Fruit fly (Drosophila melanogaster) ovary, adult (tissue): Measurements from ENCODE around the gene fon.

Experiments used
- CG17801 ChIP-seq: fragments of 200-800 bp; optimal IDR thresholded peaks from 2 replicates; lab custom pipeline; 2019; ENCODE audit warnings: missing biosample characterization, mild to moderate bottlenecking, missing genetic modification characterization, moderate library complexity; ENCODE audit not compliant: partially characterized antibody

Gene fon

DNA sequence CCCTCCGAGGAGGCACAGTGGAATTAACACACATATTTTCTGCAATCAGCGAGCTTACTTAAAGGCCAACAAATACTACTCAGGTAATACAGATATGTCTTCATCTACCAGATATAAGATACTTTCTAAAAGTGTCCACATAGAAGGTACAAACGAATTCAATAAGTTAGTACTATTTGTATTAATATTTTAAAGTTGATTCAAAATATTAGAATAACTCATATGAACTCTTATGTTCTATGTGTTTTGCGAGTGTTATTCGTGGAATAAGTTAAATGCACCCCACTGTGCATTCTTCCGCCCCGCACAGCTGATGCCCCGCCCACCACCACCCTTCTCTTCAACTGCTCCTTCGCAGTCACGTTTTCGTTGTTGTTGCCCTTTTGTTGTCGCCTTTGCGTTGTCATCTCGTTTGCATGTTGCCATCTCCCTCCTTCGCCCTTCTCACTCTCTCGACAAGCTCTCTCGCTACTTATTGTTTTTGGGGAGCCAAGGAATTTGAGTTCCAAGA lies 24.3 kb downstream of the fon start:
- TF ChIP-seq CG17801 (GFP tag; lab: Kevin White, UChicago) = no peak

DNA sequence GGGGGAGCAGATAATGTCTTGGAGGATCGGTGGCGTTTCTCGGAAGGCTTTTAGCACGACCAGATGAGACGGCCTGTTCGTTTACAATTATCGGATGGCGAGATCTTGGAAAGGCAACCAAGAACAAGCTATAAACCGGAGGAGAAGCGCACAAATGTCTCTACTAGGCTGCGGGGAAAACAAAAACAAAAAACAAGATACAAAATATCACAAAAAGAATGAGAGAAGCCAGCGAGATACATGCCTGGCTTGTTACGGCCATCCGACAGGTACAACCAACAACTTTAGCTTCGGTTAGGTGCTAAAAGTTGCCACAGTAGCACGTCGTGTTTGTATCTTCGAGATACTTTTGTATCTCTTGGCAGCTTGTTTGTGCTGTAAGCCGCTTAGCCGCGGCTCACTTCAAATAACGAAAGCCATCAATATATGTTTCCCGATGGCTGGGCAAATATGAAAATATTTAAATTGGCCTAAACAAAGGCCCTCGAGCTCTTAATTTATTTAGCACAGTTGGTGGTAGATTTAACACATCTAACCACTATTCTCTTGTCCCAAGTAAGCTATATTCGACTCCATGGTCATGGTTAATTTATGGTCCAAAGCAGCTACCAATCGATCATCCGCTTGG lies 26.1 kb downstream of the fon start:
- TF ChIP-seq CG17801 (GFP tag; lab: Kevin White, UChicago) = no peak

DNA sequence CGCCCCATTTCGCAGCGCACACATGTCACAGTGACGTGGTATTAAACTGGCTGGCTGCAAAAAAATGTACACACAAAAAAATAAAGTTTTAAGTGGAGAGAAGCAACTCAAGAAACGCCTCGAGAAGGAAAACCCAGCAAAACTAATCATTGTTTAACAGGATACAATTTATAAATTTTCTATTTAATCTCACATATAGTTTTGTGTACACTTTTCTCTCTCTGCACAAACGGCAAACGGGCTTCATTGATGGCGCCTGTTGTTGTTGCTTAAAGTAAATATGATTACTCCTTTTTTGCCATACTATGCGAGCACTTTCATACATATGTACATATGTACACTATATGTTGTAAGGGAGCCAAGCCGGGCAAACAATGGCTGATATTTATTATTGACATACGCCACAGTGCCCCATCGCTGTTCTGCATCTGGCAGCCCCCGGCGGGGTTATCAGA lies 28.0 kb downstream of the fon start:
- TF ChIP-seq CG17801 (GFP tag; lab: Kevin White, UChicago) = no peak

DNA sequence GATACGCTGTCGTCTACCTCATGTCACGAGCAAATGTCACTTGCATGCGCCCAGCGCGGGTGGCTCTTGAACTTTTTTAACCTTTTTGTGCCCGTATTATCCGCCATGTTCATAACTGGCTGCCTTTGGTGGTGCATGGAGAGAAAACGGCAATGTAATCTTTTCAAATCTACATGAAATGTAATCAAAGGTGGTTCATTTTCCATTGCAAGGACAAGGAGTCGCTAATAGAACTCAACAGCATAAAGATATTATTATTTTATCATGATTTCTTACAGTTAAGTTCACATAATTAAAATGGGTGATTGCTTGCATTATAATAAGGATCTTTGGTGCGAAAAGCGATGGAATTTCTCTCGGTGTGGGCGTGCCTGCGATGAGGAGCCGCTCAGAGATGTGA lies 43.2 kb downstream of the fon start:
- no peak for TF ChIP-seq CG17801 (GFP tag; lab: Kevin White, UChicago)

DNA sequence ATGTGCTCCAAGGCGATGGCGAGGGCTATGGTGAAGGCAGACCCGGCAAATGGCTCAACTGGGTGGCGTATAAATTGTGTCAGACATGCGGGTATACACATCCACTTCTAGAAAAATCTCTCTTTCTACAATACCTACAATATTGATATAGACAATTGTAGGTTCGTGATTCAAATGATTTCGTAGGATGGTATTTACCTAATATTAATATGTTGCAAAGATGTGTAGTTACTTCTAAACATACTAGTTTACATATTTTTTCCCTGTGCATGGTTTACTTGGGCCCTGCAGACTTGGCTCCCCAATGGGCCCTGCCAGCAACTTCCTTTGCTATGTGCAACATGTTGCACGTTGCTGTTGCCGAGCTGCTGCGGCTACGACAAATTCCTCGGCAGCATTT lies 44.0 kb downstream of the fon start:
- TF ChIP-seq CG17801 (GFP tag; lab: Kevin White, UChicago) = no peak

DNA sequence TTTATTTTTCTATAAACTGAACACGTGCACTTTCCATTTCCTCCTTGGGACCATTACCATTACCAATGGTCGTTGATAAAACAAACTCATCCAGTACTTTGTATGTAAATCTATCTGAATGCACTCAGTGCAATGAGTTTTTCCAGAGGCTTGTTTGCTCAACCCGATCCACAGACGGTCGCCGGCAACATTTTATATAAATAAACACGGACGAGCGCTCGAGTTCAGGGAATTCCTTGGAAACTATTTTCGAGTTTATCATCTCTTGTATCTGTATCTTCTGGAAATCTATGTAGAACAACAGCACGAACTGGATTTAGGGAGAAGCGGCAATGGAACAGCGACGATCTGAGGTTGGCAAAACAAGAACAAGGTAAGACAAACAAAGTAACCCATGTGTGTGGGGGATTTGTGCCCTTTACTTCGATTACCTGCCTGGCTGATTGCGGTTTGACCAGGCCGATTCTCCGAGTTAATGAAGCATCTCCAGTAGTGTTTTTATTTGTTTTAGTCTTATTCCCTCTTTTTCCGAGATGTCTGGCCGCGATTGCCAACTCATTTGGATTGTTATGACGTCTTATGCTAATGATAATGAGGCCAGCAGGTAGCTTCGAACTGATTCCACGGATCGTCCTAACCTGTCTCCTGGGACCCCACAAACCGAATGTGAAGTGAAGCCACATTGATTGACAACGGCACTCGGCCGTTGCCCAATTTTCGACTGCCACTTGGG lies 44.8 kb downstream of the fon start:
- TF ChIP-seq CG17801 (GFP tag; lab: Kevin White, UChicago) = no peak

DNA sequence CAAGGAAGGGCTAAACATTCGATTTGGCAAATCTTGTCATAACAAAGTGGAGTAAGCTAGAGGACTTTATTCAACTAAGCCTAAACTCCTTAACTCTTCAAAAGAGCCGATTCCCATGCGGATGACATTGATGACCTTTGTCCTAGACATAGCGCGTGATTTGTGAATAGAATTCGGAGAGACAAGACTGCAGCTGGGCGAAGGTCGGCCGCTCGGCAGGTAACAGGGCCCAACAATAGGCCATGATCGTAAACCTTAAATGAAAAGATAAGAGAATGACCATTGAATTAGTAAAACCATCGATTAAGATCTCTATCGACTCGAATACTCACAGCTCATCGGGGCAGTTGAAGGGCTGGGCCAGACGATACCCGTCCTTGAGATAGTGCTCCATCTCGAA lies 47.0 kb downstream of the fon start:
- no peak for TF ChIP-seq CG17801 (GFP tag; lab: Kevin White, UChicago)

DNA sequence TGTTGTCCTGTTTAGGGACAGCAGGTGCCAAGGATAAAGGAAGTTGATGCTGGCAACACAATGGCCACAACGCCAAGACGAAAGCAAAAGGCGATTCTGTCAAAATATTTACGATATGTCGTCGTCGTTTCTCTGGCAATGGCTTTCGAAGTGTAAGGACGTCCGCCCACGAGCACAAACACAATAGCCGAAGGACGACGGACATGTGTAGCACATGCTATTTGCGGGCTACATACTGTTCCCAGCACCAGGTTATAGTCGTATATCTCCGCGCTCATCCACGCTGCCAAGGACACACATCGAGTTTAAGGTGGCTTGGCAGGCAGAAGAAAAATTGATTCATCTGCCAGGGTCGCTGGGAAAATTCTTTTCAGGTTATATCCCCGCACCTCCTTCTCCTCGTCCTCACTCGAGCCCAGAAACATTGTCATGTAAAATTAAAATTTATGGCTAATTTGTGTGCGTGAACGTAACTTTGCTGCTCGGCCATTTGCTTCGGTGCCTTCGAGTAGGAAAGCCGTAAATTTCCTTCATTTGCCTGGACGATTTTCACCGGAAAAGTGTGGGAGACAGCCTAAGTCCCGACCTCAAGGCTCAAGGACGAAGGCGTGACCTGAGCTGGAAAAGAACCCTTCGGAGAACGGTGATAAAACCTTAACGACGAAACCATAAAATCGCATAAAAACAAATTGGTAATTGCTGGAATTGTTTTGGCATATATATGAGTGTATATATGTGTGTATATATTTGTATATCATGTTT lies 47.9 kb downstream of the fon start:
- TF ChIP-seq CG17801 (GFP tag; lab: Kevin White, UChicago) = no peak

DNA sequence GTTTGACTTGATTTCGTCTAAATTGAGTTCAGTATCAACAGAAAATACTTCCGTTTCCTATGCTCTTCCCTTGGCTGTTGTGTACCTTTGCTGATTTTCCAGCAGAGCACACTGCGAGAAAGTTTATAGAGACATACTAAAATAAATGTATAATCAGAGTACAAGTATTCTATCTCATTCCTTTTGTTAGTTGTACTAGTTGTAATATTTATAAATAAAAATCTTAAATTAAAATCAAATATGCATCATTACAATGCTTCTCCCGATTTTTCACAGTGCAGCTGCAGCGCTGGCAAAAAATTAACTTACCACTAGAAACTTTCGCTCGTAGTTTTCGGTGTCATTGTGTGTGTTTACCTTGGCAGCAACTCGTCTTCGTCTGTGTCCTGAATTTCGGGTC lies 51.0 kb downstream of the fon start:
- TF ChIP-seq CG17801 (GFP tag; lab: Kevin White, UChicago) = no peak

DNA sequence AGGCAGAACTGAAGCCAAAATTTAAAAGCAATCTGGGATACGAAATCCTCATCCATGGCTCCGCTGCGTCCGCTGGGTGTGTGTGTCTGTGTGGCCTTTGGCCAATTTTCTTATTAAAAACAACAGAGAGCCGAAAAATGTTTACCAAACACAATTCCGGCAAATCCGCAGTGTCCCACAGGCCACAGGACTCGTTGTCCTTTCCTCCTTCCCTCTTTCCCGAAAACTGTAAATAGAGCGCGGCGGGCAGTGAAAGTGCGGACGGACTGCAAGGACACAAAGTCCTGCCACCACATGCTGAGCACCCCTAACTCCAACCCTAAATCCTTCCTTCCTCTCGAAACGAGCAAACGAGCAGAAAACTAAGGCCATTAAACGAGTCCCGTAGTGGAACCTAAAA lies 52.0 kb downstream of the fon start:
- no peak for TF ChIP-seq CG17801 (GFP tag; lab: Kevin White, UChicago)
